Fruit fly (Drosophila melanogaster) whole organism, prepupa: Measurements from ENCODE around the gene Setd3.

Source experiments
- Blimp-1 ChIP-seq: fragments of 200-800 bp; sonication (Bioruptor generic); optimal IDR thresholded peaks from 3 replicates; lab custom pipeline; 2017; ENCODE audit warnings: missing biosample characterization, missing genetic modification characterization, mild to moderate bottlenecking, moderate library complexity, missing genetic modification reagents
- CG10631 ChIP-seq: fragments of 200-800 bp; sonication (Bioruptor generic); optimal IDR thresholded peaks from 2 replicates; lab custom pipeline; 2016; ENCODE audit warnings: missing biosample characterization, missing genetic modification characterization
- CG10669 ChIP-seq: fragments of 200-800 bp; sonication (Bioruptor generic); optimal IDR thresholded peaks from 3 replicates; lab custom pipeline; 2018; ENCODE audit warnings: missing biosample characterization, mild to moderate bottlenecking, missing genetic modification characterization, moderate library complexity
- CG11902 ChIP-seq: fragments of 200-800 bp; sonication (Bioruptor generic); optimal IDR thresholded peaks from 3 replicates; lab custom pipeline; 2016; ENCODE audit warnings: missing biosample characterization, missing genetic modification characterization
- CG1621 ChIP-seq: fragments of 200-800 bp; sonication (Bioruptor generic); optimal IDR thresholded peaks from 3 replicates; lab custom pipeline; 2018; ENCODE audit warnings: missing biosample characterization, mild to moderate bottlenecking, missing genetic modification characterization
- CG16779 ChIP-seq: fragments of 200-800 bp; sonication (Bioruptor generic); optimal IDR thresholded peaks from 3 replicates; lab custom pipeline; 2017; ENCODE audit warnings: missing biosample characterization, mild to moderate bottlenecking, missing genetic modification characterization
- CG3032 ChIP-seq: fragments of 200-800 bp; optimal IDR thresholded peaks from 2 replicates; lab custom pipeline; 2019; ENCODE audit warnings: missing biosample characterization, mild to moderate bottlenecking, missing genetic modification characterization, moderate library complexity
- CG31627 ChIP-seq: fragments of 200-800 bp; sonication (Bioruptor generic); optimal IDR thresholded peaks from 3 replicates; lab custom pipeline; 2016; ENCODE audit warnings: missing biosample characterization, missing genetic modification characterization
- CG34406 ChIP-seq: fragments of 200-800 bp; sonication (Bioruptor generic); optimal IDR thresholded peaks from 3 replicates; lab custom pipeline; 2016; ENCODE audit warnings: missing biosample characterization, missing genetic modification characterization
- CG3919 ChIP-seq: fragments of 200-800 bp; sonication (Bioruptor generic); optimal IDR thresholded peaks from 3 replicates; lab custom pipeline; 2016; ENCODE audit warnings: missing biosample characterization, missing genetic modification characterization
- CG4318 ChIP-seq: fragments of 200-800 bp; sonication (Bioruptor generic); optimal IDR thresholded peaks from 3 replicates; lab custom pipeline; 2017; ENCODE audit warnings: missing biosample characterization, mild to moderate bottlenecking, missing genetic modification characterization
- CG6276 ChIP-seq: fragments of 200-800 bp; sonication (Bioruptor generic); optimal IDR thresholded peaks from 2 replicates; lab custom pipeline; 2017; ENCODE audit warnings: missing biosample characterization, mild to moderate bottlenecking, missing genetic modification characterization
- CG6792 ChIP-seq: fragments of 200-800 bp; sonication (Bioruptor generic); optimal IDR thresholded peaks from 3 replicates; lab custom pipeline; 2016; ENCODE audit warnings: missing biosample characterization, missing genetic modification characterization
- CG6808 ChIP-seq: fragments of 200-800 bp; sonication (Bioruptor generic); optimal IDR thresholded peaks from 3 replicates; lab custom pipeline; 2017; ENCODE audit warnings: missing biosample characterization, missing genetic modification characterization, mild to moderate bottlenecking, moderate library complexity, missing genetic modification reagents
- CG6854 ChIP-seq: fragments of 200-800 bp; sonication (Bioruptor generic); optimal IDR thresholded peaks from 2 replicates; lab custom pipeline; 2017; ENCODE audit warnings: missing biosample characterization, mild to moderate bottlenecking, missing genetic modification characterization
- CG7368 ChIP-seq: fragments of 200-800 bp; sonication (Bioruptor generic); optimal IDR thresholded peaks from 3 replicates; lab custom pipeline; 2016; ENCODE audit warnings: missing biosample characterization, missing genetic modification characterization
- CG8119 ChIP-seq: fragments of 200-800 bp; sonication (Bioruptor generic); IDR thresholded peaks from 3 replicates; pipeline ENCODE4 v1.3.6; 2022; ENCODE audit warnings: missing biosample characterization, missing genetic modification characterization
- CG8319 ChIP-seq: fragments of 200-800 bp; sonication (Bioruptor generic); optimal IDR thresholded peaks from 3 replicates; lab custom pipeline; 2016; ENCODE audit warnings: missing biosample characterization, missing genetic modification characterization
- CG9139 ChIP-seq: fragments of 200-800 bp; sonication (Bioruptor generic); optimal IDR thresholded peaks from 3 replicates; lab custom pipeline; 2017; ENCODE audit warnings: missing biosample characterization, mild to moderate bottlenecking, missing genetic modification characterization
- Eip75B ChIP-seq: fragments of 200-800 bp; sonication (Bioruptor generic); optimal IDR thresholded peaks from 3 replicates; lab custom pipeline; 2016; ENCODE audit warnings: missing biosample characterization, missing genetic modification characterization
- Eip78C ChIP-seq: fragments of 200-800 bp; sonication (Bioruptor generic); peaks from one replicate; lab custom pipeline; 2016; ENCODE audit warnings: missing biosample characterization, missing genetic modification characterization
- Eip93F ChIP-seq: fragments of 200-800 bp; sonication (Bioruptor generic); optimal IDR thresholded peaks from 2 replicates; lab custom pipeline; 2016; ENCODE audit warnings: missing biosample characterization, mild to moderate bottlenecking, missing genetic modification characterization
- Ets21C ChIP-seq: fragments of 200-800 bp; sonication (Bioruptor generic); optimal IDR thresholded peaks from 3 replicates; lab custom pipeline; 2016; ENCODE audit warnings: missing biosample characterization, missing genetic modification characterization
- Ets96B ChIP-seq: fragments of 200-800 bp; optimal IDR thresholded peaks from 2 replicates; lab custom pipeline; 2019; ENCODE audit warnings: missing biosample characterization, mild to moderate bottlenecking, missing genetic modification characterization, moderate library complexity
- Gug ChIP-seq: fragments of 200-800 bp; sonication (Bioruptor generic); IDR thresholded peaks from 2 replicates; pipeline ENCODE4 v1.3.6; 2022; ENCODE audit warnings: missing biosample characterization, missing genetic modification characterization
- Hr38 ChIP-seq: sonication (Bioruptor generic); optimal IDR thresholded peaks from 2 replicates; lab custom pipeline; 2016; ENCODE audit warnings: missing biosample characterization, missing genetic modification characterization
- Hr39 ChIP-seq: fragments of 200-800 bp; sonication (Bioruptor generic); optimal IDR thresholded peaks from 2 replicates; lab custom pipeline; 2016; ENCODE audit warnings: missing biosample characterization, missing genetic modification characterization
- Hr4 ChIP-seq: fragments of 200-800 bp; sonication (Bioruptor generic); optimal IDR thresholded peaks from 3 replicates; lab custom pipeline; 2016; ENCODE audit warnings: missing biosample characterization, missing genetic modification characterization
- Met ChIP-seq: fragments of 200-800 bp; sonication (Bioruptor generic); optimal IDR thresholded peaks from 3 replicates; lab custom pipeline; 2016; ENCODE audit warnings: missing biosample characterization, missing genetic modification characterization
- OdsH ChIP-seq: fragments of 200-800 bp; sonication (Bioruptor generic); optimal IDR thresholded peaks from 3 replicates; lab custom pipeline; 2016; ENCODE audit warnings: missing biosample characterization, missing genetic modification characterization
- Smox ChIP-seq: fragments of 200-800 bp; sonication (Bioruptor generic); optimal IDR thresholded peaks from 3 replicates; lab custom pipeline; 2016; ENCODE audit warnings: missing biosample characterization, missing genetic modification characterization
- Sox102F ChIP-seq: fragments of 200-800 bp; sonication (Bioruptor generic); optimal IDR thresholded peaks from 2 replicates; lab custom pipeline; 2016; ENCODE audit warnings: missing biosample characterization, mild to moderate bottlenecking, missing genetic modification characterization
- Sox15 ChIP-seq: fragments of 200-800 bp; sonication (Bioruptor generic); optimal IDR thresholded peaks from 3 replicates; lab custom pipeline; 2016; ENCODE audit warnings: missing biosample characterization, missing genetic modification characterization
- achi ChIP-seq: fragments of 200-800 bp; sonication (Bioruptor generic); optimal IDR thresholded peaks from 3 replicates; lab custom pipeline; 2016; ENCODE audit warnings: missing biosample characterization, missing genetic modification characterization
- acj6 ChIP-seq: fragments of 200-800 bp; sonication (Bioruptor generic); optimal IDR thresholded peaks from 3 replicates; lab custom pipeline; 2016; ENCODE audit warnings: missing biosample characterization, missing genetic modification characterization
- dsx ChIP-seq: fragments of 200-800 bp; optimal IDR thresholded peaks from 3 replicates; lab custom pipeline; 2019; ENCODE audit warnings: missing biosample characterization, mild to moderate bottlenecking, missing genetic modification characterization, moderate library complexity; ENCODE audit not compliant: poor library complexity, severe bottlenecking
- esn ChIP-seq: fragments of 200-800 bp; sonication (Bioruptor generic); optimal IDR thresholded peaks from 2 replicates; lab custom pipeline; 2016; ENCODE audit warnings: missing biosample characterization, mild to moderate bottlenecking, missing genetic modification characterization, moderate library complexity
- fd59A ChIP-seq: fragments of 200-800 bp; sonication (Bioruptor generic); optimal IDR thresholded peaks from 2 replicates; lab custom pipeline; 2017; ENCODE audit warnings: missing biosample characterization, mild to moderate bottlenecking, missing genetic modification characterization, missing genetic modification reagents
- fd85E ChIP-seq: fragments of 200-800 bp; sonication (Bioruptor generic); optimal IDR thresholded peaks from 3 replicates; lab custom pipeline; 2016; ENCODE audit warnings: missing biosample characterization, missing genetic modification characterization
- lz ChIP-seq: fragments of 200-800 bp; sonication (Bioruptor generic); optimal IDR thresholded peaks from 3 replicates; lab custom pipeline; 2016; ENCODE audit warnings: missing biosample characterization, missing genetic modification characterization
- pdm3 ChIP-seq: fragments of 200-800 bp; sonication (Bioruptor generic); optimal IDR thresholded peaks from 3 replicates; lab custom pipeline; 2016; ENCODE audit warnings: missing biosample characterization, missing genetic modification characterization
- spab ChIP-seq: fragments of 200-800 bp; sonication (Bioruptor generic); optimal IDR thresholded peaks from 2 replicates; lab custom pipeline; 2017; ENCODE audit warnings: missing biosample characterization, mild to moderate bottlenecking, missing genetic modification characterization, missing genetic modification reagents
- ss ChIP-seq, 2 experiments: fragments of 200-800 bp; sonication (Bioruptor generic); optimal IDR thresholded peaks; 2 replicates in 1 of 2; 3 replicates in 1 of 2; lab custom pipeline; 2017 to 2018; ENCODE audit warnings: mild to moderate bottlenecking in 2 of 2, missing biosample characterization in 2 of 2, missing genetic modification characterization in 2 of 2, moderate library complexity in 1 of 2
- svp ChIP-seq: fragments of 200-800 bp; sonication (Bioruptor generic); peaks from one replicate; lab custom pipeline; 2016; ENCODE audit warnings: missing biosample characterization, missing genetic modification characterization
- topi ChIP-seq: fragments of 200-800 bp; sonication (Bioruptor generic); optimal IDR thresholded peaks from 3 replicates; lab custom pipeline; 2016; ENCODE audit warnings: missing biosample characterization, missing genetic modification characterization
- vri ChIP-seq: fragments of 200-800 bp; sonication (Bioruptor generic); optimal IDR thresholded peaks from 3 replicates; lab custom pipeline; 2016; ENCODE audit warnings: missing biosample characterization, mild to moderate bottlenecking, missing genetic modification characterization

Gene Setd3

DNA sequence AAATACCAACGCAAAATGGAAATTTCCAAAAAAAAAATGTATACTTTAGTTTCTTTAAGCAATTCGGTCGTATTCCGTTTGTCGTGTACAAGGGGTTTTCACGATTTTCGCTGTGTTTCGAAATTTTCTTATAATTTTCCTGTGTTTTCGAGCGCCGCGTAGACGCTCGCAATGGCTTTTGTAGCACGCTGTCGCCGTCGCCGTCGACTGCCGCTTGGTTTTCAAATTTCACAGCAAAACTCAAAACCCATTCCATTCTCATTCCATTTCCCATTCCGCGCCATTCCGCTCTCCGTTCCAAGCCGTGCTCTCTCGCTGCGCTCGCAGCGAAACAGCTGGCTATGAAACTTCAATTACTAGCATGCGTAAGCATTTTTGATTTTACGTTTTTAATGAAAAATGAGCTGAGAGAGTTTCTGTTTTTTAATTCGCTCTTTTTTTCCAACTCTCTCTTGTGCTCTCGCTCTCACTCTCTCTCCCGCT is 13.0 kb upstream of the Setd3 start (continued):
- TF ChIP-seq achi (GFP tag; lab: Kevin White, UChicago) (peak; percentile 57), lz (GFP tag; lab: Kevin White, UChicago) (peak; percentile 51), Blimp-1 (GFP tag; lab: Kevin White, UChicago) (no peak), Hr38 (GFP tag; lab: Kevin White, UChicago) (no peak), svp (peak; percentile 27), CG6808 (GFP tag; lab: Kevin White, UChicago) (peak; percentile 22), CG8119 (GFP tag; lab: Robert Waterston, UW) (peak; percentile 59), OdsH (GFP tag; lab: Kevin White, UChicago) (peak; percentile 41), CG11902 (no peak), CG3032 (no peak), Eip75B (GFP tag; lab: Kevin White, UChicago) (peak; percentile 30), Ets21C (GFP tag; lab: Kevin White, UChicago) (no peak), CG9139 (GFP tag; lab: Kevin White, UChicago) (peak; percentile 4), vri (GFP tag; lab: Kevin White, UChicago) (no peak), CG16779 (tag; lab: Kevin White, UChicago) (peak; percentile 32), Met (GFP tag; lab: Kevin White, UChicago) (peak; percentile 32), Eip78C (GFP tag; lab: Kevin White, UChicago) (peak; percentile 71), CG6276 (GFP tag; lab: Kevin White, UChicago) (peak; percentile 16), CG4318 (GFP tag; lab: Kevin White, UChicago) (no peak), pdm3 (peak; percentile 37), Sox15 (GFP tag; lab: Kevin White, UChicago) (no peak), Ets96B (tag; lab: Kevin White, UChicago) (no peak), CG6854 (GFP tag; lab: Kevin White, UChicago) (peak; percentile 28), fd85E (GFP tag; lab: Kevin White, UChicago) (no peak), esn (GFP tag; lab: Kevin White, UChicago) (peak; percentile 48), CG8319 (GFP tag; lab: Kevin White, UChicago) (no peak), CG10669 (GFP tag; lab: Kevin White, UChicago) (peak; percentile 9), CG1621 (no peak), CG3919 (GFP tag; lab: Kevin White, UChicago) (peak; percentile 17), spab (peak; percentile 15), Hr39 (GFP tag; lab: Kevin White, UChicago) (peak; percentile 26)
- TF ChIP-seq, all 60 proteins: peak for 37

DNA sequence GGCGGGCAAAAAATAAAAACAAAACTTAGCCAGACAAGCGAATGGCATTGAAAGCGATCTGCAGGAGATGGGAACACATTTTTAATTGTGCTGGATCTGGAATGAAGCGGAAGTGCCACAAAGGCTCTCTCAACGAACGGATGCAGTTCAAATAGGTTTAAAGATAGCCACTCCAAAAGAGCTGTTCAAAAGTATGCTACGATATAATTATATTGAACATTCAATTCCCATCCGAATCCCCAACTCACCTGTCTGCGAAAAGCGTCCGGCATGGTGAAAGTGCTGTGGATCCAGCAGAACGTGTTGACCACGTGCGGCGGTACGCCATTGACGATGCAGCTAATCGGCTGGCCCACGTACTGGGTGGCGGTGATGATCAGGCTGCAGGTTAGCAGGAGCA is 8.4 kb upstream of the Setd3 start:
- no peak for TF ChIP-seq Hr4 (GFP tag; lab: Kevin White, UChicago)
- no peak for TF ChIP-seq CG9139 (GFP tag; lab: Kevin White, UChicago)
- TF ChIP-seq Hr38 (GFP tag; lab: Kevin White, UChicago): no peak
- no peak for TF ChIP-seq CG6854 (GFP tag; lab: Kevin White, UChicago)
- TF ChIP-seq CG34406: no peak

DNA sequence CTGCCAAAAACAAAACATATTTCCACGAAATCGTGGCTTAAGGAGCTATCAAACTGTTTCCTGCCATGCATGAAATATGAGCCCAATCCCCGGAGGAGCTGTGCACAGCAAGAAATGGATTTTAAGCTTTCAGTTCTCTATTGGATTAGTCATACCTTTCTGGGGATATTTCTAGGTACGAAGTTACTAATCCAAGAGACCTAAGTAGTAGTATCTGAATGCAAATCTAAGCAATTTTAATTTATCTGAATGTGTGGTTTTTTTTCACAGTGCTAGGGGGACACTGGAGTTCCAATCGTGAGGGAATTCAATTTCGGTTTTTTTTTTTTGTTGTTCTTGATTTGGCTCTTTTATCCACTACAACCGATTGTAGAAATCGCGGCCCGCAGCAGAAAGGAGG is 7.8 kb upstream of the Setd3 start:
- TF ChIP-seq fd85E (GFP tag; lab: Kevin White, UChicago) (no peak), Smox (GFP tag; lab: Kevin White, UChicago) (peak; percentile 24), OdsH (GFP tag; lab: Kevin White, UChicago) (peak; percentile 47), CG7368 (peak; percentile 6), Sox15 (GFP tag; lab: Kevin White, UChicago) (no peak), topi (GFP tag; lab: Kevin White, UChicago) (peak; percentile 36), lz (GFP tag; lab: Kevin White, UChicago) (peak; percentile 26), fd59A (GFP tag; lab: Kevin White, UChicago) (peak; percentile 13), CG6276 (GFP tag; lab: Kevin White, UChicago) (no peak), Sox102F (no peak), acj6 (GFP tag; lab: Kevin White, UChicago) (peak; percentile 54), CG10631 (GFP tag; lab: Kevin White, UChicago) (peak; percentile 28), spab (peak; percentile 27), pdm3 (peak; percentile 27), dsx (no peak), Hr38 (GFP tag; lab: Kevin White, UChicago) (no peak), vri (GFP tag; lab: Kevin White, UChicago) (peak; percentile 12), Eip93F (GFP tag; lab: Kevin White, UChicago) (no peak), CG8119 (GFP tag; lab: Robert Waterston, UW) (0 out of 3 replicates have a peak, but pooled peaks have one; percentile 28), ss (GFP tag; optimal IDR thresholded peaks at IDR 0.05; lab: Kevin White, UChicago) (peak in 1 of 2 experiments; percentile 52), CG31627 (GFP tag; lab: Kevin White, UChicago) (peak; percentile 28), CG6808 (GFP tag; lab: Kevin White, UChicago) (peak; percentile 24), Hr4 (GFP tag; lab: Kevin White, UChicago) (peak; percentile 18), Gug (GFP tag; lab: Robert Waterston, UW) (no peak), CG6854 (GFP tag; lab: Kevin White, UChicago) (no peak), CG6792 (GFP tag; lab: Kevin White, UChicago) (peak; percentile 24)
